Fruit fly (Drosophila melanogaster): ENCODE measurements around the gene nSyb.

nSyb gene

dm6 chr3L:1592822-1593452, 44.6 kb downstream of the nSyb start:
- TF ChIP-seq OdsH (GFP tag; optimal IDR thresholded peaks at IDR 0.05) (no peak), Hr39 (GFP tag; optimal IDR thresholded peaks at IDR 0.05) (no peak), vri (GFP tag; optimal IDR thresholded peaks at IDR 0.05) (no peak), lz (GFP tag; optimal IDR thresholded peaks at IDR 0.05) (no peak), CG10669 (GFP tag; optimal IDR thresholded peaks at IDR 0.05) (no peak), CG11294 (GFP tag; IDR thresholded peaks at IDR 0.05) (no peak), eg (GFP tag; IDR thresholded peaks at IDR 0.05) (no peak; the same call in 2 of the 3 replicates), Eip78C (GFP tag) (peak; percentile 76), CG7368 (GFP tag; optimal IDR thresholded peaks at IDR 0.05) (no peak), topi (GFP tag; optimal IDR thresholded peaks at IDR 0.05) (no peak), cyc (GFP tag; optimal IDR thresholded peaks at IDR 0.05) (no peak), spab (GFP tag; optimal IDR thresholded peaks at IDR 0.05) (no peak), Met (GFP tag; optimal IDR thresholded peaks at IDR 0.05) (no peak), Hr4 (GFP tag; optimal IDR thresholded peaks at IDR 0.05) (no peak), CG3032 (tag; optimal IDR thresholded peaks at IDR 0.05) (no peak), CG8119 (GFP tag; IDR thresholded peaks at IDR 0.05) (no peak; the same call in 2 of the 3 replicates), CG6163 (GFP tag; IDR thresholded peaks at IDR 0.05) (peak; percentile 79), CG10631 (GFP tag; optimal IDR thresholded peaks at IDR 0.05) (no peak), Sox14 (GFP tag; optimal IDR thresholded peaks at IDR 0.05) (peak; percentile 31), Lpt (GFP tag; optimal IDR thresholded peaks at IDR 0.05) (peak; percentile 20), fd59A (GFP tag; optimal IDR thresholded peaks at IDR 0.05) (no peak), dac (GFP tag; optimal IDR thresholded peaks at IDR 0.05) (no peak), CG8319 (GFP tag; optimal IDR thresholded peaks at IDR 0.05) (no peak), CG15336 (GFP tag; IDR thresholded peaks at IDR 0.05) (0 out of 2 replicates have a peak, but pooled peaks have one; percentile 21), Blimp-1 (GFP tag; optimal IDR thresholded peaks at IDR 0.05) (peak; percentile 91), Ets21C (GFP tag; optimal IDR thresholded peaks at IDR 0.05) (no peak), dsx (GFP tag; optimal IDR thresholded peaks at IDR 0.05; ENCODE audit: poor library complexity, severe bottlenecking) (peak; percentile 36), net (GFP tag; optimal IDR thresholded peaks at IDR 0.05) (peak; percentile 7), Hr38 (GFP tag; optimal IDR thresholded peaks at IDR 0.05) (no peak), CG8632 (GFP tag; optimal IDR thresholded peaks at IDR 0.05) (no peak), CG16779 (tag; optimal IDR thresholded peaks at IDR 0.05) (no peak), CG6808 (GFP tag; optimal IDR thresholded peaks at IDR 0.05) (peak; percentile 32), Eip75B (GFP tag; optimal IDR thresholded peaks at IDR 0.05) (no peak), CG31627 (GFP tag; optimal IDR thresholded peaks at IDR 0.05) (no peak), CG34406 (GFP tag; optimal IDR thresholded peaks at IDR 0.05) (no peak), ss (GFP tag; optimal IDR thresholded peaks at IDR 0.05) (peak; percentile 34 to 45), salr (GFP tag; optimal IDR thresholded peaks at IDR 0.05) (no peak), Smox (GFP tag; optimal IDR thresholded peaks at IDR 0.05) (no peak), CG6276 (GFP tag; optimal IDR thresholded peaks at IDR 0.05) (peak; percentile 42), acj6 (GFP tag; optimal IDR thresholded peaks at IDR 0.05) (no peak), CG32006 (GFP tag; optimal IDR thresholded peaks at IDR 0.05) (no peak), CG1621 (tag; optimal IDR thresholded peaks at IDR 0.05) (no peak), CG3919 (GFP tag; optimal IDR thresholded peaks at IDR 0.05) (no peak), Eip93F (GFP tag; optimal IDR thresholded peaks at IDR 0.05) (no peak), pdm3 (GFP tag; optimal IDR thresholded peaks at IDR 0.05) (no peak), svp (GFP tag) (peak; percentile 75), achi (GFP tag; optimal IDR thresholded peaks at IDR 0.05) (no peak), CG9139 (GFP tag; optimal IDR thresholded peaks at IDR 0.05) (no peak), esn (GFP tag; optimal IDR thresholded peaks at IDR 0.05) (no peak), fd85E (GFP tag; optimal IDR thresholded peaks at IDR 0.05) (no peak), CG4318 (GFP tag; optimal IDR thresholded peaks at IDR 0.05) (no peak), CG6854 (GFP tag; optimal IDR thresholded peaks at IDR 0.05) (peak; percentile 26)

Data from whole organism, prepupa.